Fruit fly (Drosophila melanogaster): ENCODE measurements around the gene CG45089.
A peak's percentile ranks its signal among the peaks of the same experiment; 100 is the strongest.

Gene CG45089

DNA sequence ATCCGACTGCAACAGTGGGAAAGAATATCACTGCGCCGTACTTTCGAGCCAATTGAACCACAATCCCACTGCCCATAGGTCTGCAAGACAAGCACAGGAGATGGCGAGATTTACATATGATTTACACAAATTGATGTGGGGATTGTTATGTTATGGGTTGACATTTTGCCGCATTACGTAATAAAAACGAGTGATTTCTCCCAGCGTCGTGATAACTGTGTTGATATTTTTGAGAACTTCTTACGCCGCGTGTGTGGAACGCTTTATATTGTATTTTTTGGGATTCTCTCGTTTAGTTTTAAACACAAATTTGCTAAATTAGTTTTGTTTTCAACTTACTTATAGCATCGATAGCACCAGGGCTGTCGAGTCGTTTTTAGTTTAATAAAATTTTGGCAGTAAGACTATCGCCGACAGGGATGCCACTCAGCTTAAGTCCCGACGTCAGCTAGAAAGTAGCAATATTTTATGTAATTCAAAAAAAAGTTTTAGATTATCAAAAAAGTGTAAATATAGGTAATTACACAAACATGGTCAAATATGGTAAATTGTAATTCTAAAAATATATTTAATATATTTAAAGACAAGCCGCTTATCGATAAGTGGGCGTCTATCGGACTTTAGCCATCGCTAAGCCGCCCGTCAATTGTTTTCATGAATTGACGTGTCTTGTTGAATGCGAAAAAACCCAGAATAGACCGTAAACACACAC is at the start of gene CG45089, which contains the start of the genes ND-MNLL and p115 (continued):
- TF ChIP-seq hkb (optimal IDR thresholded peaks at IDR 0.05) (no peak), hkb (GFP tag; IDR thresholded peaks at IDR 0.05) (peak; percentile 49), CG9932 (GFP tag; IDR thresholded peaks at IDR 0.05) (peak; percentile 84), CG16779 (GFP tag; IDR thresholded peaks at IDR 0.05) (no peak), CG17186 (GFP tag; optimal IDR thresholded peaks at IDR 0.05) (peak; percentile 8), pros (GFP tag; optimal IDR thresholded peaks at IDR 0.05) (no peak), lilli (GFP tag; optimal IDR thresholded peaks at IDR 0.05) (peak; percentile 81), Antp (GFP tag; optimal IDR thresholded peaks at IDR 0.05) (peak; percentile 30), tio (GFP tag; optimal IDR thresholded peaks at IDR 0.05) (peak; percentile 19), CG7987 (GFP tag; optimal IDR thresholded peaks at IDR 0.05) (no peak), H2.0 (GFP tag; IDR thresholded peaks at IDR 0.05) (0 out of 2 replicates have a peak, but pooled peaks have one; percentile 14), ttk (GFP tag; IDR thresholded peaks at IDR 0.05) (peak; percentile 36; the same call in 1 of the 2 replicates), CG8281 (tag; optimal IDR thresholded peaks at IDR 0.05) (peak; percentile 15), Adf1 (GFP tag; IDR thresholded peaks at IDR 0.05) (peak; percentile 23; the same call in 1 of the 2 replicates), Sry-β (GFP tag; optimal IDR thresholded peaks at IDR 0.05) (peak; percentile 89), Dad (GFP tag; optimal IDR thresholded peaks at IDR 0.05) (peak; percentile 4), ara (GFP tag; IDR thresholded peaks at IDR 0.05) (no peak), cad (GFP tag; optimal IDR thresholded peaks at IDR 0.05) (no peak), h (optimal IDR thresholded peaks at IDR 0.05) (no peak), CG4707 (GFP tag; optimal IDR thresholded peaks at IDR 0.05) (no peak), CG2889 (GFP tag; IDR thresholded peaks at IDR 0.05) (no peak), zen (tag; optimal IDR thresholded peaks at IDR 0.05) (peak; percentile 53), mam (GFP tag; optimal IDR thresholded peaks at IDR 0.05) (peak; percentile 56), org-1 (GFP tag; optimal IDR thresholded peaks at IDR 0.05) (no peak), jigr1 (GFP tag; IDR thresholded peaks at IDR 0.05) (no peak; the same call in 2 of the 3 replicates), CG12769 (tag; optimal IDR thresholded peaks at IDR 0.05) (no peak), caup (GFP tag; optimal IDR thresholded peaks at IDR 0.05; ENCODE audit: severe bottlenecking) (peak; percentile 46), pan (optimal IDR thresholded peaks at IDR 0.05) (no peak), pan (GFP tag; optimal IDR thresholded peaks at IDR 0.05 in 1 of 2, IDR thresholded peaks at IDR 0.05 in 1 of 2) (peak in 1 of 2 experiments; percentile 20), CHES-1-like (GFP tag; optimal IDR thresholded peaks at IDR 0.05) (no peak), CG2202 (tag; optimal IDR thresholded peaks at IDR 0.05) (no peak), pfk (GFP tag; optimal IDR thresholded peaks at IDR 0.05) (no peak), Ada2b (GFP tag; IDR thresholded peaks at IDR 0.05) (peak; percentile 42; the same call in 1 of the 2 replicates), CG34224 (GFP tag; IDR thresholded peaks at IDR 0.05; ENCODE audit: partially characterized antibody) (no peak), CG10321 (GFP tag; IDR thresholded peaks at IDR 0.05) (no peak), tgo (GFP tag; IDR thresholded peaks at IDR 0.05) (peak; percentile 53; the same call in 2 of the 3 replicates), Xbp1 (GFP tag; optimal IDR thresholded peaks at IDR 0.05) (peak; percentile 80), zfh1 (GFP tag; IDR thresholded peaks at IDR 0.05) (peak; percentile 55; the same call in 1 of the 3 replicates), bowl (GFP tag; IDR thresholded peaks at IDR 0.05) (no peak), CG17359 (tag; optimal IDR thresholded peaks at IDR 0.05) (peak; percentile 66), stwl (tag; optimal IDR thresholded peaks at IDR 0.05) (peak; percentile 59), vnd (GFP tag; IDR thresholded peaks at IDR 0.05; ENCODE audit: partially characterized antibody) (no peak), tin (GFP tag; optimal IDR thresholded peaks at IDR 0.05) (peak; percentile 57), zfh2 (GFP tag; optimal IDR thresholded peaks at IDR 0.05) (peak; percentile 48), phol (tag; optimal IDR thresholded peaks at IDR 0.05) (peak; percentile 69), CG11560 (tag; IDR thresholded peaks at IDR 0.05) (no peak), dpn (GFP tag; optimal IDR thresholded peaks at IDR 0.05) (peak; percentile 11 to 68), dan (GFP tag; IDR thresholded peaks at IDR 0.05) (no peak), Lhr (GFP tag; optimal IDR thresholded peaks at IDR 0.05) (no peak), CG3847 (GFP tag; IDR thresholded peaks at IDR 0.05) (peak; percentile 60)

All from whole organism, embryonic.